Fruit fly (Drosophila melanogaster): ENCODE results near the gene mei-217.

The mei-217 gene

dm6 chrX:17129733-17130466, 12.9 kb downstream of the mei-217 start (continued):
- no peak for TF ChIP-seq CG1603 (tag; optimal IDR thresholded peaks at IDR 0.05)

DNA sequence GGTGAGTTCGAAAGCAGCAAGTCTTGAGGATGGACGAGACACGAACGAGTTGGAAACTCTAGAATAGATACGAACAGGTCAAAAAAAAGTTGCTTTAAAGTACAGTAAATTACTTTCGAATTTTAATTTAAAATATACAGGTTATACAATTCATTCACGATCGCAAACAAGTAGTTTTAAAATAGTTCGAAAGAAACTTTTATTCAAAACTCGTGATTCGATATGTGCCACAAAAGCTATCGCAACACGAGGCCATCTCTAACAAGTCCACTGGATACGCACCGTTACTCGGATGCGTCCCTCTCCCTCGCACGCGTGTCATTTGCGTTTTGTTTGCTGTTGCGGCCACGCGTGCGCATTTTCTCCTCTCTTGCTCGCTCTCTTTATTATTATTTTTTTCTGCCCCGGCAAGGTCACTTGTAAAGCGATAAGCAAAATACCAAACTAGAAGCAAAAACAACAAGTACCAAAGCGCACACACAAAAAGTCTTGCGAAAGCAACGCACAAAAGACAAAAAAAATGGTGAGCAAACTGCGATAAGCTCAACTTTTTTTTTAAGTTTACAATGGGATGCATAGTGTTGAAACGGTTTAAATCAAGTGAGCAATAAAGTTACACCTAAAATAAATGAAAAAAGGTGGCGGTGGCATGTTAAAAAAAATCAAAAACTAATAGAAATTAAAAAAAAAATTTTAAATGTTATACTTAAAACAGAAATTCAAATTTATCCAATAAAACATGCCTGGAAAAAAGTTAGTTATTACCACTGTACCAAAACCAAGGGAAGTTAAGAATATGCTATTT, 17.6 kb downstream of the mei-217 start:
- peak; percentile 73 for TF ChIP-seq ci (GFP tag; IDR thresholded peaks at IDR 0.05)
- peak; percentile 36 for TF ChIP-seq B-H2 (GFP tag; optimal IDR thresholded peaks at IDR 0.05)
- peak; percentile 48 for TF ChIP-seq Deaf1 (tag; optimal IDR thresholded peaks at IDR 0.05)
- peak; percentile 54 for TF ChIP-seq CG5180 (GFP tag; optimal IDR thresholded peaks at IDR 0.05)
- TF ChIP-seq mirr (GFP tag; optimal IDR thresholded peaks at IDR 0.05) = no peak
- TF ChIP-seq crc (GFP tag; optimal IDR thresholded peaks at IDR 0.05) = peak; percentile 10
- peak; percentile 95 for TF ChIP-seq row (GFP tag; IDR thresholded peaks at IDR 0.05)
- TF ChIP-seq Hand (GFP tag; optimal IDR thresholded peaks at IDR 0.05) = peak; percentile 58
- no peak for TF ChIP-seq CG8290 (GFP tag; optimal IDR thresholded peaks at IDR 0.05)
- peak in 1 of 2 experiments; percentile 37 for TF ChIP-seq CG8290 (tag; optimal IDR thresholded peaks at IDR 0.05)
- TF ChIP-seq Adf1 (GFP tag; IDR thresholded peaks at IDR 0.05) = no peak; the same call in 1 of the 2 replicates
- peak; percentile 39; the same call in 1 of the 2 replicates for TF ChIP-seq CG17612 (GFP tag; IDR thresholded peaks at IDR 0.05)
- TF ChIP-seq CG4404 (GFP tag; IDR thresholded peaks at IDR 0.05) = no peak; the same call in 1 of the 2 replicates
- peak; percentile 94 for TF ChIP-seq CG16813 (GFP tag; IDR thresholded peaks at IDR 0.05; ENCODE audit: partially characterized antibody)
- TF ChIP-seq CG11093 (GFP tag; IDR thresholded peaks at IDR 0.05) = peak; percentile 52; the same call in 1 of the 3 replicates
- no peak for TF ChIP-seq klu (GFP tag; IDR thresholded peaks at IDR 0.05)
- peak; percentile 30 to 38 for TF ChIP-seq Pdp1 (GFP tag; optimal IDR thresholded peaks at IDR 0.05)
- TF ChIP-seq CG1832 (GFP tag; optimal IDR thresholded peaks at IDR 0.05) = peak; percentile 75
- peak; percentile 89 for TF ChIP-seq CG2678 (tag; optimal IDR thresholded peaks at IDR 0.05)
- peak; percentile 90; the same call in 2 of the 3 replicates for TF ChIP-seq mld (GFP tag; IDR thresholded peaks at IDR 0.05; ENCODE audit: partially characterized antibody)
- TF ChIP-seq Six4 (GFP tag; optimal IDR thresholded peaks at IDR 0.05) = peak; percentile 4
- peak; percentile 57; the same call in 2 of the 3 replicates for TF ChIP-seq Dbx (GFP tag; IDR thresholded peaks at IDR 0.05)
- peak; percentile 17 for TF ChIP-seq her (GFP tag; optimal IDR thresholded peaks at IDR 0.05)
- TF ChIP-seq dan (GFP tag; IDR thresholded peaks at IDR 0.05) = no peak
- peak; percentile 30 for TF ChIP-seq CG14710 (tag; optimal IDR thresholded peaks at IDR 0.05)
- peak; percentile 82 for TF ChIP-seq nerfin-2 (GFP tag; IDR thresholded peaks at IDR 0.05; ENCODE audit: partially characterized antibody)
- TF ChIP-seq CG4617 (GFP tag; optimal IDR thresholded peaks at IDR 0.05; ENCODE audit: borderline replicate concordance) = no peak
- peak; percentile 65; the same call in 2 of the 3 replicates for TF ChIP-seq zfh1 (GFP tag; IDR thresholded peaks at IDR 0.05)
- no peak for TF ChIP-seq Poxn (GFP tag; IDR thresholded peaks at IDR 0.05)
- TF ChIP-seq Jarid2 (GFP tag; optimal IDR thresholded peaks at IDR 0.05) = no peak
- no peak for TF ChIP-seq CG4360 (GFP tag; IDR thresholded peaks at IDR 0.05)
- TF ChIP-seq Dref (GFP tag; IDR thresholded peaks at IDR 0.05) = no peak
- 0 out of 2 replicates have a peak, but pooled peaks have one; percentile 31 for TF ChIP-seq Oaz (GFP tag; IDR thresholded peaks at IDR 0.05)
- TF ChIP-seq BtbVII (GFP tag; optimal IDR thresholded peaks at IDR 0.05) = peak; percentile 86
- TF ChIP-seq lmd (GFP tag; IDR thresholded peaks at IDR 0.05) = peak; percentile 80
- peak; percentile 71 for TF ChIP-seq Hmr (GFP tag; optimal IDR thresholded peaks at IDR 0.05)
- TF ChIP-seq D19A (tag; optimal IDR thresholded peaks at IDR 0.05) = peak; percentile 87
- TF ChIP-seq CG8089 (GFP tag; optimal IDR thresholded peaks at IDR 0.05) = no peak
- peak; percentile 36; the same call in 1 of the 2 replicates for TF ChIP-seq onecut (GFP tag; IDR thresholded peaks at IDR 0.05)
- no peak for TF ChIP-seq Lpt (GFP tag; optimal IDR thresholded peaks at IDR 0.05)
- peak; percentile 24 for TF ChIP-seq Hmx (GFP tag; optimal IDR thresholded peaks at IDR 0.05)
- peak; percentile 86 for TF ChIP-seq Bgb (GFP tag; IDR thresholded peaks at IDR 0.05; ENCODE audit: partially characterized antibody)
- TF ChIP-seq Opbp (GFP tag; IDR thresholded peaks at IDR 0.05; ENCODE audit: partially characterized antibody) = peak; percentile 87
- peak; percentile 62 for TF ChIP-seq exex (tag; optimal IDR thresholded peaks at IDR 0.05)
